Worm (Caenorhabditis elegans): Measurements from ENCODE around the gene hecw-1.

The hecw-1 gene

ce11 chrIII:3404354-3404913 lies 14.7 kb upstream of the hecw-1 start, which contains the start of the genes npp-9 and F59A2.5:
TSS of gene npp-9 (minus strand) at chrIII:3404479.
TSS of gene F59A2.5 (plus strand) at chrIII:3404863.
- peak; percentile 52 for TF ChIP-seq W03F9.2 (tag; optimal IDR thresholded peaks at IDR 0.05)
- TF ChIP-seq dao-5 (tag; optimal IDR thresholded peaks at IDR 0.05) = no peak

- no peak for TF ChIP-seq him-1 (tag; optimal IDR thresholded peaks at IDR 0.05)
- no peak for TF ChIP-seq dao-5 (tag; optimal IDR thresholded peaks at IDR 0.05)
- TF ChIP-seq W03F9.2 (tag; optimal IDR thresholded peaks at IDR 0.05) = no peak
Observed at ce11 chrIII:3400444-3400843, 10.7 kb upstream of the hecw-1 start.

ce11 chrIII:3398485-3398884 lies 8.7 kb upstream of the hecw-1 start:
- TF ChIP-seq dao-5 (tag; optimal IDR thresholded peaks at IDR 0.05) = no peak
- TF ChIP-seq W03F9.2 (tag; optimal IDR thresholded peaks at IDR 0.05) = peak; percentile 28

ce11 chrIII:3397678-3398077 lies 7.9 kb upstream of the hecw-1 start, which contains the start of gene clpf-1:
TSS of gene clpf-1 (plus strand) at chrIII:3397743.
- TF ChIP-seq dao-5 (tag; optimal IDR thresholded peaks at IDR 0.05) (no peak), W03F9.2 (tag; optimal IDR thresholded peaks at IDR 0.05) (no peak), him-1 (tag; optimal IDR thresholded peaks at IDR 0.05) (no peak)

- no peak for TF ChIP-seq dao-5 (tag; optimal IDR thresholded peaks at IDR 0.05)
- no peak for TF ChIP-seq W03F9.2 (tag; optimal IDR thresholded peaks at IDR 0.05)
- TF ChIP-seq him-1 (tag; optimal IDR thresholded peaks at IDR 0.05) = no peak
Observed at ce11 chrIII:3395874-3396467, 6.2 kb upstream of the hecw-1 start, which contains the start of gene cri-3. TSS of gene cri-3 (plus strand) at chrIII:3396355.

ce11 chrIII:3395112-3395511 lies 5.3 kb upstream of the hecw-1 start:
- TF ChIP-seq him-1 (tag; optimal IDR thresholded peaks at IDR 0.05) (no peak), dao-5 (tag; optimal IDR thresholded peaks at IDR 0.05) (no peak), W03F9.2 (tag; optimal IDR thresholded peaks at IDR 0.05) (no peak)

ce11 chrIII:3393687-3394086 lies 3.9 kb upstream of the hecw-1 start, which contains the start of gene mlc-4:
TSS of gene mlc-4 (minus strand) at chrIII:3393787.
- TF ChIP-seq dao-5 (tag; optimal IDR thresholded peaks at IDR 0.05) (no peak), W03F9.2 (tag; optimal IDR thresholded peaks at IDR 0.05) (no peak), him-1 (tag; optimal IDR thresholded peaks at IDR 0.05) (no peak)

ce11 chrIII:3390144-3390543 lies 374 bp upstream of the hecw-1 start:
- TF ChIP-seq W03F9.2 (tag; optimal IDR thresholded peaks at IDR 0.05) (peak; percentile 54), him-1 (tag; optimal IDR thresholded peaks at IDR 0.05) (no peak)

- TF ChIP-seq dao-5 (tag; optimal IDR thresholded peaks at IDR 0.05) (no peak), W03F9.2 (tag; optimal IDR thresholded peaks at IDR 0.05) (no peak), him-1 (tag; optimal IDR thresholded peaks at IDR 0.05) (no peak)
Observed at ce11 chrIII:3382465-3382864, 7.3 kb downstream of the hecw-1 start.

ce11 chrIII:3381866-3382265 lies 7.9 kb downstream of the hecw-1 start:
- TF ChIP-seq him-1 (tag; optimal IDR thresholded peaks at IDR 0.05) = no peak
- no peak for TF ChIP-seq W03F9.2 (tag; optimal IDR thresholded peaks at IDR 0.05)
- no peak for TF ChIP-seq dao-5 (tag; optimal IDR thresholded peaks at IDR 0.05)

- no peak for TF ChIP-seq him-1 (tag; optimal IDR thresholded peaks at IDR 0.05)
- no peak for TF ChIP-seq W03F9.2 (tag; optimal IDR thresholded peaks at IDR 0.05)
- no peak for TF ChIP-seq dao-5 (tag; optimal IDR thresholded peaks at IDR 0.05)
Observed at ce11 chrIII:3377700-3378099, 12.1 kb downstream of the hecw-1 start.

- TF ChIP-seq W03F9.2 (tag; optimal IDR thresholded peaks at IDR 0.05) (no peak), dao-5 (tag; optimal IDR thresholded peaks at IDR 0.05) (no peak), him-1 (tag; optimal IDR thresholded peaks at IDR 0.05) (no peak)
Observed at ce11 chrIII:3377134-3377533, 12.6 kb downstream of the hecw-1 start.

ce11 chrIII:3372278-3372677 lies 17.5 kb downstream of the hecw-1 start:
- TF ChIP-seq him-1 (tag; optimal IDR thresholded peaks at IDR 0.05) = no peak
- TF ChIP-seq W03F9.2 (tag; optimal IDR thresholded peaks at IDR 0.05) = no peak

ce11 chrIII:3370770-3371169 lies 19.0 kb downstream of the hecw-1 start:
- no peak for TF ChIP-seq him-1 (tag; optimal IDR thresholded peaks at IDR 0.05)
- TF ChIP-seq W03F9.2 (tag; optimal IDR thresholded peaks at IDR 0.05) = no peak
- no peak for TF ChIP-seq dao-5 (tag; optimal IDR thresholded peaks at IDR 0.05)

ce11 chrIII:3370054-3370453 lies 19.7 kb downstream of the hecw-1 start, which contains the start of gene prk-2:
TSS of gene prk-2 (minus strand) at chrIII:3370209.
- TF ChIP-seq W03F9.2 (tag; optimal IDR thresholded peaks at IDR 0.05) = no peak
- TF ChIP-seq him-1 (tag; optimal IDR thresholded peaks at IDR 0.05) = no peak
- no peak for TF ChIP-seq dao-5 (tag; optimal IDR thresholded peaks at IDR 0.05)
